Fruit fly (Drosophila melanogaster) whole organism, embryonic: ENCODE results near the gene CG3448.

Experiments used
- Asciz ChIP-seq: fragments of 200-800 bp; sonication (Bioruptor generic); optimal IDR thresholded peaks from 2 replicates; lab custom pipeline; 2017; ENCODE audit warnings: missing biosample characterization, mild to moderate bottlenecking, missing genetic modification characterization, missing genetic modification reagents
- Atf3 ChIP-seq: fragments of 200-800 bp; sonication (Bioruptor generic); optimal IDR thresholded peaks from 3 replicates; lab custom pipeline; 2016; ENCODE audit warnings: missing biosample characterization, missing genetic modification characterization
- B-H1 ChIP-seq: fragments of 200-800 bp; sonication (Bioruptor generic); IDR thresholded peaks from 3 replicates; pipeline ENCODE4 v1.3.6; 2022; ENCODE audit warnings: missing biosample characterization, missing genetic modification characterization
- CG10147 ChIP-seq: fragments of 200-800 bp; sonication (Bioruptor generic); optimal IDR thresholded peaks from 2 replicates; lab custom pipeline; 2019; ENCODE audit warnings: missing biosample characterization, mild to moderate bottlenecking, missing genetic modification characterization, moderate library complexity
- CG10431 ChIP-seq: fragments of 200-800 bp; sonication (Bioruptor generic); optimal IDR thresholded peaks from 3 replicates; lab custom pipeline; 2018; ENCODE audit warnings: missing biosample characterization, mild to moderate bottlenecking, missing genetic modification characterization
- CG11695 ChIP-seq: fragments of 200-800 bp; sonication (Bioruptor generic); IDR thresholded peaks from 3 replicates; pipeline ENCODE4 v1.3.6; 2022; ENCODE audit warnings: missing biosample characterization, missing genetic modification characterization
- CG1603 ChIP-seq: fragments of 200-800 bp; sonication (Bioruptor generic); optimal IDR thresholded peaks from 2 replicates; lab custom pipeline; 2019; ENCODE audit warnings: missing biosample characterization, mild to moderate bottlenecking, missing genetic modification characterization, moderate library complexity
- CG1647 ChIP-seq: fragments of 200-800 bp; sonication (Bioruptor generic); optimal IDR thresholded peaks from 3 replicates; lab custom pipeline; 2016; ENCODE audit warnings: missing biosample characterization, missing genetic modification characterization
- CG16813 ChIP-seq: fragments of 200-800 bp; sonication (Bioruptor generic); IDR thresholded peaks from 3 replicates; pipeline ENCODE4 v1.3.6; 2022; ENCODE audit warnings: missing biosample characterization, missing genetic modification characterization; ENCODE audit not compliant: partially characterized antibody
- CG16863 ChIP-seq: fragments of 200-800 bp; sonication (Bioruptor generic); optimal IDR thresholded peaks from 3 replicates; lab custom pipeline; 2016; ENCODE audit warnings: missing biosample characterization, missing genetic modification characterization
- CG2129 ChIP-seq: fragments of 200-800 bp; sonication (Bioruptor generic); IDR thresholded peaks from 2 replicates; pipeline ENCODE4 v1.3.6; 2022; ENCODE audit warnings: missing biosample characterization, missing genetic modification characterization; ENCODE audit not compliant: partially characterized antibody
- CG30020 ChIP-seq: fragments of 200-800 bp; optimal IDR thresholded peaks from 2 replicates; lab custom pipeline; 2019; ENCODE audit warnings: missing biosample characterization, mild to moderate bottlenecking, missing genetic modification characterization, moderate library complexity
- CG31388 ChIP-seq: fragments of 200-800 bp; sonication (Bioruptor generic); optimal IDR thresholded peaks from 2 replicates; lab custom pipeline; 2016; ENCODE audit warnings: missing biosample characterization, missing genetic modification characterization
- CG33557 ChIP-seq: fragments of 200-800 bp; sonication (Bioruptor generic); optimal IDR thresholded peaks from 2 replicates; lab custom pipeline; 2019; ENCODE audit warnings: missing biosample characterization, mild to moderate bottlenecking, missing genetic modification characterization, moderate library complexity
- CG4360 ChIP-seq: fragments of 200-800 bp; sonication (Bioruptor generic); IDR thresholded peaks from 2 replicates; pipeline ENCODE4 v1.3.6; 2022; ENCODE audit warnings: missing biosample characterization, missing genetic modification characterization
- CG5180 ChIP-seq: fragments of 200-800 bp; sonication (Bioruptor generic); optimal IDR thresholded peaks from 3 replicates; lab custom pipeline; 2017; ENCODE audit warnings: missing biosample characterization, missing genetic modification characterization, mild to moderate bottlenecking, moderate library complexity, missing genetic modification reagents
- CG6791 ChIP-seq: fragments of 200-800 bp; sonication (Bioruptor generic); IDR thresholded peaks from 3 replicates; pipeline ENCODE4 v1.3.6; 2022; ENCODE audit warnings: missing biosample characterization, missing genetic modification characterization; ENCODE audit not compliant: partially characterized antibody
- CG8290 ChIP-seq, 3 experiments: fragments of 200-800 bp; sonication (Bioruptor generic); optimal IDR thresholded peaks; 2 replicates each; lab custom pipeline; 2016 to 2019; ENCODE audit warnings: missing biosample characterization in 3 of 3, missing genetic modification characterization in 3 of 3, mild to moderate bottlenecking in 2 of 3, moderate library complexity in 1 of 3
- CG8478 ChIP-seq: fragments of >200 bp; optimal IDR thresholded peaks from 2 replicates; lab custom pipeline; 2018
- CG9215 ChIP-seq: fragments of 200-800 bp; sonication (Bioruptor generic); IDR thresholded peaks from 2 replicates; pipeline ENCODE4 v1.3.6; 2022; ENCODE audit warnings: missing biosample characterization, missing genetic modification characterization
- CG9437 ChIP-seq: fragments of 200-800 bp; sonication (Bioruptor generic); optimal IDR thresholded peaks from 2 replicates; lab custom pipeline; 2018; ENCODE audit warnings: missing biosample characterization, mild to moderate bottlenecking, missing genetic modification characterization
- CG9817 ChIP-seq: fragments of 200-800 bp; sonication (Bioruptor generic); optimal IDR thresholded peaks from 2 replicates; lab custom pipeline; 2018; ENCODE audit warnings: missing biosample characterization, mild to moderate bottlenecking, missing genetic modification characterization, moderate library complexity
- Chrac-16 ChIP-seq: fragments of 200-800 bp; sonication (Bioruptor generic); optimal IDR thresholded peaks from 3 replicates; lab custom pipeline; 2016; ENCODE audit warnings: missing biosample characterization, missing genetic modification characterization
- D19A ChIP-seq: fragments of 200-800 bp; optimal IDR thresholded peaks from 3 replicates; lab custom pipeline; 2019; ENCODE audit warnings: missing biosample characterization, mild to moderate bottlenecking, missing genetic modification characterization, moderate library complexity
- D19B ChIP-seq: fragments of 200-800 bp; sonication (Bioruptor generic); optimal IDR thresholded peaks from 2 replicates; lab custom pipeline; 2017; ENCODE audit warnings: missing biosample characterization, mild to moderate bottlenecking, missing genetic modification characterization
- Dad ChIP-seq: fragments of 200-800 bp; sonication (Bioruptor generic); optimal IDR thresholded peaks from 3 replicates; lab custom pipeline; 2016; ENCODE audit warnings: missing biosample characterization, missing genetic modification characterization
- Drgx ChIP-seq: fragments of 200-800 bp; sonication (Bioruptor generic); IDR thresholded peaks from 2 replicates; pipeline ENCODE4 v1.3.6; 2022; ENCODE audit warnings: missing biosample characterization, missing genetic modification characterization
- Hey ChIP-seq: fragments of 200-800 bp; sonication (Bioruptor generic); optimal IDR thresholded peaks from 3 replicates; lab custom pipeline; 2018; ENCODE audit warnings: missing biosample characterization, mild to moderate bottlenecking, missing genetic modification characterization
- Kr ChIP-seq: fragments of 200-800 bp; sonication (Bioruptor generic); optimal IDR thresholded peaks from 2 replicates; lab custom pipeline; 2017; ENCODE audit warnings: missing biosample characterization, mild to moderate bottlenecking, missing genetic modification characterization
- Lhr ChIP-seq: fragments of 200-800 bp; sonication (Bioruptor generic); optimal IDR thresholded peaks from 3 replicates; lab custom pipeline; 2017; ENCODE audit warnings: mild to moderate bottlenecking, missing biosample characterization, missing genetic modification reagents, missing genetic modification characterization
- MTF-1 ChIP-seq: fragments of 200-800 bp; sonication (Bioruptor generic); optimal IDR thresholded peaks from 2 replicates; lab custom pipeline; 2018; ENCODE audit warnings: missing biosample characterization, mild to moderate bottlenecking, missing genetic modification characterization, borderline replicate concordance
- Ptx1 ChIP-seq: fragments of 200-800 bp; sonication (Bioruptor generic); IDR thresholded peaks from 2 replicates; pipeline ENCODE4 v1.3.6; 2022; ENCODE audit warnings: missing biosample characterization, missing genetic modification characterization
- Trl ChIP-seq, 3 experiments: fragments of >200 bp in 2 of 3; fragments of 200-800 bp in 1 of 3; sonication (Bioruptor generic) in 1 of 3; optimal IDR thresholded peaks; 2 replicates in 1 of 3; 3 replicates in 2 of 3; lab custom pipeline; 2016 to 2017; ENCODE audit warnings: missing biosample characterization in 1 of 3, missing genetic modification characterization in 1 of 3
- ap ChIP-seq: fragments of 200-800 bp; sonication (Bioruptor generic); IDR thresholded peaks from 2 replicates; pipeline ENCODE4 v1.3.6; 2022; ENCODE audit warnings: missing biosample characterization, missing genetic modification characterization
- ato ChIP-seq: fragments of 200-800 bp; sonication (Bioruptor generic); IDR thresholded peaks from 2 replicates; pipeline ENCODE4 v1.3.6; 2022; ENCODE audit warnings: missing biosample characterization, missing genetic modification characterization; ENCODE audit not compliant: partially characterized antibody
- chinmo ChIP-seq: fragments of 200-800 bp; sonication (Bioruptor generic); IDR thresholded peaks from 4 replicates; pipeline ENCODE4 v1.3.6; 2022; ENCODE audit warnings: missing biosample characterization, missing genetic modification characterization; ENCODE audit not compliant: partially characterized antibody
- fd102C ChIP-seq: fragments of 200-800 bp; sonication (Bioruptor generic); optimal IDR thresholded peaks from 2 replicates; lab custom pipeline; 2018; ENCODE audit warnings: missing biosample characterization, mild to moderate bottlenecking, missing genetic modification characterization, moderate library complexity
- gcm ChIP-seq: fragments of 200-800 bp; sonication (Bioruptor generic); optimal IDR thresholded peaks from 2 replicates; lab custom pipeline; 2019; ENCODE audit warnings: missing biosample characterization, mild to moderate bottlenecking, missing genetic modification characterization, moderate library complexity
- ham ChIP-seq: fragments of 200-800 bp; sonication (Bioruptor generic); IDR thresholded peaks from 2 replicates; pipeline ENCODE4 v1.3.6; 2022; ENCODE audit warnings: missing biosample characterization, missing genetic modification characterization
- hth ChIP-seq: fragments of >200 bp; optimal IDR thresholded peaks from 2 replicates; lab custom pipeline; 2017; ENCODE audit warnings: inconsistent platforms
- lov ChIP-seq, 2 experiments: fragments of 200-800 bp in 1 of 2; fragments of >200 bp in 1 of 2; sonication (Bioruptor generic) in 1 of 2; IDR thresholded peaks in 1 of 2; optimal IDR thresholded peaks in 1 of 2; 2 replicates in 1 of 2; 3 replicates in 1 of 2; pipeline versions ENCODE4 v1.3.6 to Lab custom; 2017 to 2022; ENCODE audit warnings: missing biosample characterization in 1 of 2, missing genetic modification characterization in 1 of 2
- nau ChIP-seq: fragments of 200-800 bp; sonication (Bioruptor generic); optimal IDR thresholded peaks from 3 replicates; lab custom pipeline; 2017; ENCODE audit warnings: missing biosample characterization, mild to moderate bottlenecking, missing genetic modification characterization, missing genetic modification reagents
- p53 ChIP-seq: fragments of 200-800 bp; sonication (Bioruptor generic); optimal IDR thresholded peaks from 2 replicates; lab custom pipeline; 2016; ENCODE audit warnings: missing biosample characterization, missing genetic modification characterization
- pzg ChIP-seq: fragments of 200-800 bp; sonication (Bioruptor generic); optimal IDR thresholded peaks from 3 replicates; lab custom pipeline; 2018; ENCODE audit warnings: missing biosample characterization, mild to moderate bottlenecking, missing genetic modification characterization, moderate library complexity
- tll ChIP-seq, 2 experiments: fragments of 200-800 bp in 1 of 2; fragments of >200 bp in 1 of 2; sonication (Bioruptor generic) in 1 of 2; optimal IDR thresholded peaks; 2 replicates each; lab custom pipeline; 2017 to 2019; ENCODE audit warnings: missing biosample characterization in 2 of 2, missing genetic modification characterization in 2 of 2, mild to moderate bottlenecking in 1 of 2, moderate library complexity in 1 of 2
- vfl ChIP-seq: fragments of 200-800 bp; sonication (Bioruptor generic); optimal IDR thresholded peaks from 2 replicates; lab custom pipeline; 2016; ENCODE audit warnings: missing biosample characterization, missing genetic modification characterization
- vnd ChIP-seq: fragments of 200-800 bp; sonication (Bioruptor generic); IDR thresholded peaks from 3 replicates; pipeline ENCODE4 v1.3.6; 2022; ENCODE audit warnings: missing biosample characterization, missing genetic modification characterization; ENCODE audit not compliant: partially characterized antibody

The CG3448 gene

dm6 chr3L:9410754-9411423 lies 40.5 kb downstream of the CG3448 start, which contains the start of the genes CG4022 and Cpsf5 (continued):
- TF ChIP-seq D19A = peak; percentile 52
- TF ChIP-seq B-H1 = peak; percentile 63; the same call in 2 of the 3 replicates
- TF ChIP-seq Ptx1 (GFP tag; lab: Robert Waterston, UW) = peak; percentile 84
- no peak for TF ChIP-seq CG5180 (GFP tag; lab: Kevin White, UChicago)
- peak; percentile 78 for TF ChIP-seq CG30020 (tag; lab: Kevin White, UChicago)
- peak; percentile 56 for TF ChIP-seq ap (GFP tag; lab: Robert Waterston, UW)
- no peak for TF ChIP-seq p53 (GFP tag; lab: Kevin White, UChicago)
- peak; percentile 81 for TF ChIP-seq CG10431
- peak; percentile 86 for TF ChIP-seq CG33557
- TF ChIP-seq vnd = no peak
- no peak for TF ChIP-seq ato
- peak; percentile 60 for TF ChIP-seq CG9437
- TF ChIP-seq CG9817 (tag; lab: Kevin White, UChicago) = peak; percentile 90
- peak; percentile 36 for TF ChIP-seq nau (GFP tag; lab: Kevin White, UChicago)
- TF ChIP-seq CG6791 (GFP tag; lab: Robert Waterston, UW) = no peak
- TF ChIP-seq Atf3 (GFP tag; lab: Kevin White, UChicago) = peak; percentile 36
- peak; percentile 46 for TF ChIP-seq CG31388 (GFP tag; lab: Kevin White, UChicago)
- TF ChIP-seq ham = peak; percentile 52; the same call in 1 of the 2 replicates
- TF ChIP-seq CG1603 (tag; lab: Kevin White, UChicago) = peak; percentile 64
- peak; percentile 39 for TF ChIP-seq Drgx
- peak; percentile 80 for TF ChIP-seq CG8290 (GFP tag; optimal IDR thresholded peaks at IDR 0.05; lab: Kevin White, UChicago)
- TF ChIP-seq CG8290 (tag; optimal IDR thresholded peaks at IDR 0.05; lab: Kevin White, UChicago) = peak; percentile 31 to 35
- no peak for TF ChIP-seq Trl (optimal IDR thresholded peaks at IDR 0.05; lab: Kevin White, UChicago)
- peak; percentile 57 for TF ChIP-seq Trl (GFP tag; optimal IDR thresholded peaks at IDR 0.05; lab: Kevin White, UChicago)
- peak; percentile 85 for TF ChIP-seq Chrac-16 (GFP tag; lab: Kevin White, UChicago)
- TF ChIP-seq Lhr = peak; percentile 80
- peak; percentile 78 for TF ChIP-seq gcm (GFP tag; lab: Kevin White, UChicago)
- TF ChIP-seq fd102C = no peak
- TF ChIP-seq vfl (GFP tag; lab: Kevin White, UChicago) = peak; percentile 54
- TF ChIP-seq Hey (tag; lab: Kevin White, UChicago) = no peak
- TF ChIP-seq Kr (GFP tag; lab: Kevin White, UChicago) = no peak
- peak; percentile 52 for TF ChIP-seq Asciz
- TF ChIP-seq CG2129 (GFP tag; lab: Robert Waterston, UW) = no peak
- TF ChIP-seq CG1647 (GFP tag; lab: Kevin White, UChicago) = peak; percentile 53
- peak; percentile 82 for TF ChIP-seq pzg (GFP tag; lab: Kevin White, UChicago)
- TF ChIP-seq CG8478 = no peak
- TF ChIP-seq tll (GFP tag; optimal IDR thresholded peaks at IDR 0.05; lab: Kevin White, UChicago) = no peak
- peak; percentile 45 for TF ChIP-seq D19B (GFP tag; lab: Kevin White, UChicago)
- TF ChIP-seq MTF-1 (GFP tag; lab: Kevin White, UChicago) = no peak
- TF ChIP-seq CG16863 (GFP tag; lab: Kevin White, UChicago) = peak; percentile 45
- peak; percentile 73 for TF ChIP-seq CG11695 (GFP tag; lab: Robert Waterston, UW)
- no peak for TF ChIP-seq hth
- TF ChIP-seq lov (optimal IDR thresholded peaks at IDR 0.05; lab: Kevin White, UChicago) = no peak
- peak; percentile 71; the same call in 2 of the 3 replicates for TF ChIP-seq lov (GFP tag; IDR thresholded peaks at IDR 0.05; lab: Robert Waterston, UW)
- 0 out of 4 replicates have a peak, but pooled peaks have one; percentile 26 for TF ChIP-seq chinmo (GFP tag; lab: Robert Waterston, UW)
- TF ChIP-seq CG16813 (GFP tag; lab: Robert Waterston, UW) = peak; percentile 48; the same call in 1 of the 3 replicates
- TF ChIP-seq CG9215 (GFP tag; lab: Robert Waterston, UW) = peak; percentile 82
- TF ChIP-seq Dad (GFP tag; lab: Kevin White, UChicago) = peak; percentile 34
- no peak for TF ChIP-seq CG4360 (GFP tag; lab: Robert Waterston, UW)
- TF ChIP-seq CG10147 (GFP tag; lab: Kevin White, UChicago) = peak; percentile 71
